Fruit fly (Drosophila melanogaster) whole organism, wandering third instar larva: Measurements from ENCODE around the gene escl.
"Not testable (repeated sequence)": the region's sequence is repeated elsewhere in the genome, so short reads cannot be mapped to it uniquely, and the experiment has no call there.

ENCODE experiments used
- Abd-B ChIP-seq: fragments of >200 bp; optimal IDR thresholded peaks from 2 replicates; lab custom pipeline; 2017; ENCODE audit warnings: missing biosample characterization, missing genetic modification characterization
- CG32264 ChIP-seq: fragments of 200-800 bp; sonication (Bioruptor generic); optimal IDR thresholded peaks from 2 replicates; lab custom pipeline; 2016; ENCODE audit warnings: missing biosample characterization, missing genetic modification characterization
- CG9705 ChIP-seq: fragments of 200-800 bp; sonication (Bioruptor generic); optimal IDR thresholded peaks from 2 replicates; lab custom pipeline; 2018; ENCODE audit warnings: missing biosample characterization, mild to moderate bottlenecking, missing genetic modification characterization
- CrebA ChIP-seq: fragments of 200-800 bp; sonication (Bioruptor generic); optimal IDR thresholded peaks from 2 replicates; lab custom pipeline; 2016; ENCODE audit warnings: missing biosample characterization, mild to moderate bottlenecking, missing genetic modification characterization, borderline replicate concordance
- Dfd ChIP-seq: fragments of >200 bp; optimal IDR thresholded peaks from 2 replicates; lab custom pipeline; 2017; ENCODE audit warnings: missing biosample characterization, missing genetic modification characterization
- Dif ChIP-seq: fragments of 200-275, 200-300 bp; sonication (Bioruptor generic); optimal IDR thresholded peaks from 2 replicates; lab custom pipeline; 2018; ENCODE audit warnings: missing biosample characterization, missing genetic modification characterization; ENCODE audit not compliant: partially characterized antibody
- GATAd ChIP-seq: sonication (Bioruptor generic); optimal IDR thresholded peaks from 2 replicates; lab custom pipeline; 2016; ENCODE audit warnings: missing biosample characterization, missing genetic modification characterization
- HLH106 ChIP-seq: fragments of 200-800 bp; optimal IDR thresholded peaks from 3 replicates; lab custom pipeline; 2019; ENCODE audit warnings: missing biosample characterization, mild to moderate bottlenecking, missing genetic modification characterization, moderate library complexity
- Hr78 ChIP-seq: fragments of >200 bp; optimal IDR thresholded peaks from 2 replicates; lab custom pipeline; 2017; ENCODE audit warnings: missing biosample characterization, missing genetic modification characterization
- Hr83 ChIP-seq: fragments of 200-300 bp; sonication (Bioruptor generic); optimal IDR thresholded peaks from 2 replicates; lab custom pipeline; 2016; ENCODE audit warnings: missing biosample characterization, mild to moderate bottlenecking, missing genetic modification characterization, moderate library complexity; ENCODE audit not compliant: poor library complexity, severe bottlenecking
- Jra ChIP-seq: sonication (Bioruptor generic); optimal IDR thresholded peaks from 2 replicates; lab custom pipeline; 2016; ENCODE audit warnings: missing biosample characterization, missing genetic modification characterization
- Myc ChIP-seq: fragments of >200 bp; optimal IDR thresholded peaks from 2 replicates; lab custom pipeline; 2017
- OdsH ChIP-seq: fragments of 200-800 bp; sonication (Bioruptor generic); optimal IDR thresholded peaks from 2 replicates; lab custom pipeline; 2016; ENCODE audit warnings: missing biosample characterization, mild to moderate bottlenecking, missing genetic modification characterization
- Rel ChIP-seq, 2 experiments: fragments of 200-800 bp; sonication (Bioruptor generic) in 1 of 2; optimal IDR thresholded peaks; 2 replicates in 1 of 2; 3 replicates in 1 of 2; lab custom pipeline; 2016 to 2019; ENCODE audit warnings: mild to moderate bottlenecking in 2 of 2, missing biosample characterization in 2 of 2, missing genetic modification characterization in 2 of 2, moderate library complexity in 1 of 2
- Sp1 ChIP-seq: fragments of 200-800 bp; sonication (Bioruptor generic); optimal IDR thresholded peaks from 3 replicates; lab custom pipeline; 2019; ENCODE audit warnings: missing biosample characterization, mild to moderate bottlenecking, missing genetic modification characterization, moderate library complexity
- Vsx2 ChIP-seq: fragments of 200-300, 225-300 bp; sonication (Bioruptor generic); optimal IDR thresholded peaks from 2 replicates; lab custom pipeline; 2018; ENCODE audit warnings: missing biosample characterization, missing genetic modification characterization; ENCODE audit not compliant: partially characterized antibody
- brk ChIP-seq: fragments of 200-800 bp; sonication (Bioruptor generic); optimal IDR thresholded peaks from 2 replicates; lab custom pipeline; 2016; ENCODE audit warnings: missing biosample characterization, mild to moderate bottlenecking, missing genetic modification characterization
- dmrt93B ChIP-seq: fragments of 200-800 bp; sonication (Bioruptor generic); optimal IDR thresholded peaks from 2 replicates; lab custom pipeline; 2018; ENCODE audit warnings: missing biosample characterization, mild to moderate bottlenecking, missing genetic modification characterization
- ey ChIP-seq: fragments of 200-800 bp; sonication (Bioruptor generic); optimal IDR thresholded peaks from 2 replicates; lab custom pipeline; 2016; ENCODE audit warnings: missing biosample characterization, missing genetic modification characterization
- foxo ChIP-seq, 2 experiments: fragments of 200-800 bp; sonication (Bioruptor generic); optimal IDR thresholded peaks; 2 replicates in 1 of 2; 3 replicates in 1 of 2; lab custom pipeline; 2016 to 2017; ENCODE audit warnings: missing biosample characterization in 2 of 2, missing genetic modification characterization in 2 of 2
- fru ChIP-seq: fragments of 200-800 bp; sonication (Bioruptor generic); optimal IDR thresholded peaks from 3 replicates; lab custom pipeline; 2016; ENCODE audit warnings: missing biosample characterization, mild to moderate bottlenecking, missing genetic modification characterization
- lola ChIP-seq: fragments of >200 bp; optimal IDR thresholded peaks from 2 replicates; lab custom pipeline; 2017; ENCODE audit warnings: missing biosample characterization, missing genetic modification characterization
- pan ChIP-seq: fragments of >200 bp; optimal IDR thresholded peaks from 2 replicates; lab custom pipeline; 2017
- psq ChIP-seq: fragments of 200-800 bp; sonication (Bioruptor generic); optimal IDR thresholded peaks from 3 replicates; lab custom pipeline; 2017; ENCODE audit warnings: missing biosample characterization, mild to moderate bottlenecking, missing genetic modification characterization, moderate library complexity
- rgr ChIP-seq: fragments of 200-800 bp; sonication (Bioruptor generic); optimal IDR thresholded peaks from 3 replicates; lab custom pipeline; 2016; ENCODE audit warnings: missing biosample characterization, mild to moderate bottlenecking, missing genetic modification characterization
- sv ChIP-seq: fragments of 200-800 bp; sonication (Bioruptor generic); optimal IDR thresholded peaks from 3 replicates; lab custom pipeline; 2016; ENCODE audit warnings: missing biosample characterization, missing genetic modification characterization
- woc ChIP-seq: sonication (Bioruptor generic); optimal IDR thresholded peaks from 2 replicates; lab custom pipeline; 2016; ENCODE audit warnings: missing biosample characterization, mild to moderate bottlenecking, missing genetic modification characterization

escl gene

dm6 chr2L:11989729-11990128 is 998 bp upstream of the escl start, which contains the start of the genes zuc and dgt2:
Gene zuc (minus strand): TSS chr2L:11989882.
Gene dgt2 (plus strand): TSS chr2L:11989936.
- no peak for TF ChIP-seq Hr78 (GFP tag; lab: Kevin White, UChicago)
- no peak for TF ChIP-seq dmrt93B (GFP tag; lab: Kevin White, UChicago)
- TF ChIP-seq Jra = no peak
- no peak for TF ChIP-seq woc
- TF ChIP-seq ey = no peak
- TF ChIP-seq Sp1 (GFP tag; lab: Kevin White, UChicago) = no peak

dm6 chr2L:11992602-11993001 is 1.9 kb downstream of the escl start, which contains the start of gene Ada1-2:
Gene Ada1-2 (plus strand): TSS chr2L:11992902.
- not testable (repeated sequence) for TF ChIP-seq sv; GATAd (GFP tag; lab: Kevin White, UChicago); dmrt93B (GFP tag; lab: Kevin White, UChicago)

- TF ChIP-seq CG32264; rgr (GFP tag; lab: Kevin White, UChicago); CG9705: not testable (repeated sequence)
Observed at dm6 chr2L:11995332-11995790, 4.6 kb downstream of the escl start, which contains the start of the genes CG18789 and Qtzl. Gene CG18789 (minus strand): TSS chr2L:11995432. Gene Qtzl (plus strand): TSS chr2L:11995740.

- not testable (repeated sequence) for TF ChIP-seq CrebA; Abd-B (GFP tag; lab: Kevin White, UChicago); Myc (lab: Kevin White, UChicago)
- TF ChIP-seq, all 38 proteins: peak for 0; not testable (repeated sequence) for 38
Observed at dm6 chr2L:11996509-11996908, 5.8 kb downstream of the escl start, which contains the start of gene Ada1-1. Gene Ada1-1 (plus strand): TSS chr2L:11996809.

- TF ChIP-seq lola; foxo (GFP tag; optimal IDR thresholded peaks at IDR 0.05; lab: Kevin White, UChicago); CG32264: not testable (repeated sequence)
Observed at dm6 chr2L:11999240-11999704, 8.5 kb downstream of the escl start, which contains the start of the genes CG18787 and Nfs1. Gene CG18787 (minus strand): TSS chr2L:11999340. Gene Nfs1 (plus strand): TSS chr2L:11999654.

dm6 chr2L:12001132-12001531 is 10.4 kb downstream of the escl start:
- no peak for TF ChIP-seq brk (GFP tag; lab: Kevin White, UChicago)
- no peak for TF ChIP-seq Dfd (GFP tag; lab: Kevin White, UChicago)
- TF ChIP-seq foxo (GFP tag; optimal IDR thresholded peaks at IDR 0.05; lab: Kevin White, UChicago) = no peak
- TF ChIP-seq Vsx2 (GFP tag; lab: Kevin White, UChicago) = no peak
- no peak for TF ChIP-seq OdsH (GFP tag; lab: Kevin White, UChicago)
- no peak for TF ChIP-seq Hr78 (GFP tag; lab: Kevin White, UChicago)
- no peak for TF ChIP-seq lola
- no peak for TF ChIP-seq Dif (GFP tag; lab: Kevin White, UChicago)
- no peak for TF ChIP-seq Hr83 (GFP tag; lab: Kevin White, UChicago)
- no peak for TF ChIP-seq pan
- no peak for TF ChIP-seq HLH106 (tag; lab: Kevin White, UChicago)
- no peak for TF ChIP-seq Jra
- no peak for TF ChIP-seq fru (GFP tag; lab: Kevin White, UChicago)
- TF ChIP-seq Myc (lab: Kevin White, UChicago) = no peak
- no peak for TF ChIP-seq psq (GFP tag; lab: Kevin White, UChicago)

- no peak for TF ChIP-seq Sp1 (GFP tag; lab: Kevin White, UChicago)
- TF ChIP-seq Rel (GFP tag; optimal IDR thresholded peaks at IDR 0.05; lab: Kevin White, UChicago) = no peak
- TF ChIP-seq Rel (tag; optimal IDR thresholded peaks at IDR 0.05; lab: Kevin White, UChicago) = peak; percentile 7
- no peak for TF ChIP-seq foxo (GFP tag; optimal IDR thresholded peaks at IDR 0.05; lab: Kevin White, UChicago)
Observed at dm6 chr2L:12002051-12002450, 11.3 kb downstream of the escl start, which contains the start of gene Hacd1. Gene Hacd1 (minus strand): TSS chr2L:12002266.
